Fruit fly (Drosophila melanogaster): ENCODE results near the gene CG7029.

CG7029 gene

dm6 chr3R:22750534-22750947 is at the start of gene CG7029, which contains the start of the genes rumi and Usp12-46:
CG7029 (plus strand) TSS chr3R:22750901.
rumi (minus strand) TSS chr3R:22750597.
Usp12-46 (plus strand) TSS chr3R:22750901.
- TF ChIP-seq CG34367 (tag; optimal IDR thresholded peaks at IDR 0.05), result peak; percentile 73
- no peak for TF ChIP-seq D1 (tag; optimal IDR thresholded peaks at IDR 0.05)
- peak; percentile 74 for TF ChIP-seq Snoo (tag; optimal IDR thresholded peaks at IDR 0.05)
- peak; percentile 56 for TF ChIP-seq CG12605 (GFP tag; IDR thresholded peaks at IDR 0.05)
- TF ChIP-seq CG8301 (tag; optimal IDR thresholded peaks at IDR 0.05), result peak; percentile 70
- peak; percentile 81 for TF ChIP-seq Ets98B (GFP tag; IDR thresholded peaks at IDR 0.05)
- TF ChIP-seq Pif1B (GFP tag; optimal IDR thresholded peaks at IDR 0.05), result no peak
- TF ChIP-seq rn (GFP tag; IDR thresholded peaks at IDR 0.05), result peak; percentile 31; the same call in 1 of the 2 replicates
- no peak for TF ChIP-seq Pif1A (GFP tag; optimal IDR thresholded peaks at IDR 0.05)
- no peak for TF ChIP-seq CG14655 (GFP tag; optimal IDR thresholded peaks at IDR 0.05)
- TF ChIP-seq CG13204 (GFP tag; optimal IDR thresholded peaks at IDR 0.05), result no peak
- peak; percentile 76 for TF ChIP-seq CG17806 (tag; optimal IDR thresholded peaks at IDR 0.05)
- TF ChIP-seq CG4496 (GFP tag; IDR thresholded peaks at IDR 0.05), result peak; percentile 89
- TF ChIP-seq EcR (GFP tag; optimal IDR thresholded peaks at IDR 0.05), result no peak
- TF ChIP-seq CG9948 (tag; optimal IDR thresholded peaks at IDR 0.05), result peak; percentile 57
- TF ChIP-seq gl (tag; optimal IDR thresholded peaks at IDR 0.05), result peak; percentile 32
- 0 out of 2 replicates have a peak, but pooled peaks have one; percentile 17 for TF ChIP-seq CG10348 (GFP tag; IDR thresholded peaks at IDR 0.05)
- TF ChIP-seq CG32121 (GFP tag; IDR thresholded peaks at IDR 0.05), result peak; percentile 73; the same call in 1 of the 2 replicates
- TF ChIP-seq CG8159 (tag; optimal IDR thresholded peaks at IDR 0.05), result peak; percentile 79
- TF ChIP-seq fd96Ca (GFP tag; IDR thresholded peaks at IDR 0.05), result peak; percentile 78
- TF ChIP-seq CG15710 (tag; optimal IDR thresholded peaks at IDR 0.05), result peak; percentile 79

- TF ChIP-seq CG32121 (GFP tag; IDR thresholded peaks at IDR 0.05), result 0 out of 2 replicates have a peak, but pooled peaks have one; percentile 28
- no peak for TF ChIP-seq CG8159 (tag; optimal IDR thresholded peaks at IDR 0.05)
Measured at dm6 chr3R:22701793-22702192, 48.9 kb upstream of the CG7029 start, which contains the start of the genes CG6972 and CCAP. CG6972 (plus strand) TSS chr3R:22702007. CCAP (minus strand) TSS chr3R:22702084.

- TF ChIP-seq CG13204 (GFP tag; optimal IDR thresholded peaks at IDR 0.05), result no peak
Measured at dm6 chr3R:22707178-22707577, 43.5 kb upstream of the CG7029 start, which contains the start of gene CG13842. CG13842 (minus strand) TSS chr3R:22707278.

- TF ChIP-seq EcR (GFP tag; optimal IDR thresholded peaks at IDR 0.05) (no peak), CG13204 (GFP tag; optimal IDR thresholded peaks at IDR 0.05) (no peak), CG10348 (GFP tag; IDR thresholded peaks at IDR 0.05) (no peak), CG32121 (GFP tag; IDR thresholded peaks at IDR 0.05) (no peak)
Measured at dm6 chr3R:22710662-22711061, 40.0 kb upstream of the CG7029 start, which contains the start of gene CG4907. CG4907 (minus strand) TSS chr3R:22710762.

- TF ChIP-seq CG8159 (tag; optimal IDR thresholded peaks at IDR 0.05) (no peak), CG9948 (tag; optimal IDR thresholded peaks at IDR 0.05) (no peak), Snoo (tag; optimal IDR thresholded peaks at IDR 0.05) (no peak), Ets98B (GFP tag; IDR thresholded peaks at IDR 0.05) (no peak)
Measured at dm6 chr3R:22717863-22718262, 32.8 kb upstream of the CG7029 start.

dm6 chr3R:22718401-22718800 is 32.3 kb upstream of the CG7029 start:
- TF ChIP-seq CG13204 (GFP tag; optimal IDR thresholded peaks at IDR 0.05) (no peak), CG15710 (tag; optimal IDR thresholded peaks at IDR 0.05) (no peak), Snoo (tag; optimal IDR thresholded peaks at IDR 0.05) (no peak), Pif1A (GFP tag; optimal IDR thresholded peaks at IDR 0.05) (no peak)

dm6 chr3R:22718937-22719606 is 31.6 kb upstream of the CG7029 start:
- no peak for TF ChIP-seq gl (tag; optimal IDR thresholded peaks at IDR 0.05)
- TF ChIP-seq CG32121 (GFP tag; IDR thresholded peaks at IDR 0.05), result no peak
- no peak for TF ChIP-seq EcR (GFP tag; optimal IDR thresholded peaks at IDR 0.05)
- TF ChIP-seq CG14655 (GFP tag; optimal IDR thresholded peaks at IDR 0.05), result no peak
- TF ChIP-seq rn (GFP tag; IDR thresholded peaks at IDR 0.05), result no peak
- no peak for TF ChIP-seq CG34367 (tag; optimal IDR thresholded peaks at IDR 0.05)
- no peak for TF ChIP-seq CG15710 (tag; optimal IDR thresholded peaks at IDR 0.05)
- no peak for TF ChIP-seq CG8159 (tag; optimal IDR thresholded peaks at IDR 0.05)
- no peak for TF ChIP-seq CG4496 (GFP tag; IDR thresholded peaks at IDR 0.05)
- no peak for TF ChIP-seq CG13204 (GFP tag; optimal IDR thresholded peaks at IDR 0.05)
- TF ChIP-seq CG9948 (tag; optimal IDR thresholded peaks at IDR 0.05), result no peak
- TF ChIP-seq Snoo (tag; optimal IDR thresholded peaks at IDR 0.05), result no peak
- TF ChIP-seq CG10348 (GFP tag; IDR thresholded peaks at IDR 0.05), result no peak
- no peak for TF ChIP-seq CG8301 (tag; optimal IDR thresholded peaks at IDR 0.05)
- TF ChIP-seq CG17806 (tag; optimal IDR thresholded peaks at IDR 0.05), result no peak
